Worm (Caenorhabditis elegans) whole organism, L3 larva: ENCODE measurements around the gene tbck-1.
A peak's percentile ranks its signal among the peaks of the same experiment; 100 is the strongest.

Experiments used
- R02D3.7 ChIP-seq: fragments of 150-350 bp; optimal IDR thresholded peaks from 2 replicates; lab custom pipeline; 2014; ENCODE audit warnings: missing biosample characterization, missing genetic modification characterization
- ama-1 ChIP-seq: fragments of 150-350 bp; optimal IDR thresholded peaks from 2 replicates; lab custom pipeline; 2018
- ceh-28 ChIP-seq: fragments of 150-350 bp; optimal IDR thresholded peaks from 2 replicates; lab custom pipeline; 2014; ENCODE audit warnings: missing biosample characterization, missing genetic modification reagents, missing genetic modification characterization
- ceh-82 ChIP-seq: fragments of 150-350 bp; optimal IDR thresholded peaks from 2 replicates; lab custom pipeline; 2014; ENCODE audit warnings: missing biosample characterization, missing genetic modification characterization
- ceh-9 ChIP-seq: sonication (generic microtip); optimal IDR thresholded peaks from 2 replicates; lab custom pipeline; 2018; ENCODE audit warnings: missing biosample characterization, missing genetic modification characterization
- egl-5 ChIP-seq: fragments of 150-350 bp; optimal IDR thresholded peaks from 2 replicates; lab custom pipeline; 2017; ENCODE audit warnings: missing biosample characterization, missing genetic modification reagents, missing genetic modification characterization, inconsistent platforms
- elt-1 ChIP-seq: fragments of 150-350 bp; optimal IDR thresholded peaks from 2 replicates; lab custom pipeline; 2014; ENCODE audit warnings: missing biosample characterization, missing genetic modification characterization
- eor-1 ChIP-seq, 2 experiments: fragments of 150-350 bp; optimal IDR thresholded peaks; 2 replicates each; lab custom pipeline; 2014 to 2018; ENCODE audit warnings: missing biosample characterization in 2 of 2, missing genetic modification characterization in 2 of 2
- fkh-10 ChIP-seq: sonication (generic microtip); optimal IDR thresholded peaks from 2 replicates; lab custom pipeline; 2017; ENCODE audit warnings: missing biosample characterization, missing genetic modification reagents, missing genetic modification characterization
- fkh-2 ChIP-seq: fragments of 150-350 bp; optimal IDR thresholded peaks from 2 replicates; lab custom pipeline; 2014; ENCODE audit warnings: missing biosample characterization, missing genetic modification reagents, missing genetic modification characterization
- jun-1 ChIP-seq: fragments of 150-350 bp; optimal IDR thresholded peaks from 2 replicates; lab custom pipeline; 2014; ENCODE audit warnings: missing biosample characterization, missing genetic modification reagents, missing genetic modification characterization
- lin-15B ChIP-seq: fragments of 150-350 bp; optimal IDR thresholded peaks from 2 replicates; lab custom pipeline; 2014; ENCODE audit warnings: missing biosample characterization, missing genetic modification characterization
- lsy-12 ChIP-seq: sonication (generic microtip); optimal IDR thresholded peaks from 2 replicates; lab custom pipeline; 2016; ENCODE audit warnings: mild to moderate bottlenecking, missing genetic modification characterization, missing compliant biosample characterization
- mdl-1 ChIP-seq: fragments of 150-350 bp; optimal IDR thresholded peaks from 2 replicates; lab custom pipeline; 2014; ENCODE audit warnings: missing biosample characterization, missing genetic modification characterization
- nfya-1 ChIP-seq: sonication (generic microtip); optimal IDR thresholded peaks from 2 replicates; lab custom pipeline; 2017; ENCODE audit warnings: missing genetic modification characterization, mild to moderate bottlenecking, missing compliant biosample characterization, antibody characterized with exemption, moderate library complexity; ENCODE audit not compliant: insufficient read depth
- nhr-23 ChIP-seq: fragments of 150-350 bp; optimal IDR thresholded peaks from 2 replicates; lab custom pipeline; 2014; ENCODE audit warnings: missing biosample characterization, missing genetic modification reagents, missing genetic modification characterization
- nhr-25 ChIP-seq: sonication (generic microtip); optimal IDR thresholded peaks from 2 replicates; lab custom pipeline; 2017; ENCODE audit warnings: missing biosample characterization, missing genetic modification characterization
- nhr-28 ChIP-seq: fragments of 150-350 bp; optimal IDR thresholded peaks from 2 replicates; lab custom pipeline; 2014; ENCODE audit warnings: missing biosample characterization, missing genetic modification characterization
- nhr-43 ChIP-seq: sonication (generic microtip); optimal IDR thresholded peaks from 2 replicates; lab custom pipeline; 2016; ENCODE audit warnings: mild to moderate bottlenecking, missing genetic modification characterization, missing compliant biosample characterization; ENCODE audit not compliant: poor library complexity, severe bottlenecking
- nhr-67 ChIP-seq: fragments of 150-350 bp; optimal IDR thresholded peaks from 2 replicates; lab custom pipeline; 2014; ENCODE audit warnings: missing biosample characterization, missing genetic modification characterization
- nhr-76 ChIP-seq: fragments of 150-350 bp; sonication (generic microtip); optimal IDR thresholded peaks from 5 replicates; lab custom pipeline; 2014; ENCODE audit warnings: missing biosample characterization, missing genetic modification characterization
- nhr-77 ChIP-seq: fragments of 150-350 bp; optimal IDR thresholded peaks from 2 replicates; lab custom pipeline; 2014; ENCODE audit warnings: missing biosample characterization, missing genetic modification characterization
- pha-4 ChIP-seq: fragments of 150-350 bp; optimal IDR thresholded peaks from 2 replicates; lab custom pipeline; 2014; ENCODE audit warnings: missing biosample characterization, missing genetic modification reagents, missing genetic modification characterization
- sea-2 ChIP-seq: fragments of 150-350 bp; sonication (generic microtip); optimal IDR thresholded peaks from 4 replicates; lab custom pipeline; 2014; ENCODE audit warnings: missing biosample characterization, missing genetic modification reagents, missing genetic modification characterization
- skn-1 ChIP-seq: fragments of 150-350 bp; optimal IDR thresholded peaks from 2 replicates; lab custom pipeline; 2014; ENCODE audit warnings: missing biosample characterization, missing genetic modification characterization
- snpc-4 ChIP-seq: fragments of 150-350 bp; optimal IDR thresholded peaks from 2 replicates; lab custom pipeline; 2014; ENCODE audit warnings: missing biosample characterization, missing genetic modification characterization
- unc-39 ChIP-seq: sonication (generic microtip); optimal IDR thresholded peaks from 4 replicates; lab custom pipeline; 2017; ENCODE audit warnings: missing biosample characterization, missing genetic modification characterization
- zag-1 ChIP-seq: fragments of 150-350 bp; optimal IDR thresholded peaks from 2 replicates; lab custom pipeline; 2014; ENCODE audit warnings: missing biosample characterization, missing genetic modification characterization
- ztf-11 ChIP-seq: fragments of 150-350 bp; optimal IDR thresholded peaks from 2 replicates; lab custom pipeline; 2014; ENCODE audit warnings: missing biosample characterization, missing genetic modification characterization
- ztf-4 ChIP-seq: fragments of 150-350 bp; optimal IDR thresholded peaks from 2 replicates; lab custom pipeline; 2014; ENCODE audit warnings: missing biosample characterization, missing genetic modification characterization

tbck-1 gene

ce11 chrII:4827734-4828609 lies at the start of gene tbck-1, which contains the start of gene fbxb-88:
Gene tbck-1, plus strand, starts transcription at chrII:4828559.
Gene fbxb-88, minus strand, starts transcription at chrII:4827884.
- TF ChIP-seq nhr-23 (tag; lab: Kevin White, UChicago): no peak
- TF ChIP-seq elt-1 (tag; lab: Kevin White, UChicago): no peak
- peak; percentile 5 for TF ChIP-seq ceh-28
- TF ChIP-seq lin-15B (tag; lab: Kevin White, UChicago): peak; percentile 40
- peak; percentile 63 for TF ChIP-seq nfya-1 (tag; lab: Kevin White, UChicago)
- TF ChIP-seq, all 47 proteins: peak for 3

DNA sequence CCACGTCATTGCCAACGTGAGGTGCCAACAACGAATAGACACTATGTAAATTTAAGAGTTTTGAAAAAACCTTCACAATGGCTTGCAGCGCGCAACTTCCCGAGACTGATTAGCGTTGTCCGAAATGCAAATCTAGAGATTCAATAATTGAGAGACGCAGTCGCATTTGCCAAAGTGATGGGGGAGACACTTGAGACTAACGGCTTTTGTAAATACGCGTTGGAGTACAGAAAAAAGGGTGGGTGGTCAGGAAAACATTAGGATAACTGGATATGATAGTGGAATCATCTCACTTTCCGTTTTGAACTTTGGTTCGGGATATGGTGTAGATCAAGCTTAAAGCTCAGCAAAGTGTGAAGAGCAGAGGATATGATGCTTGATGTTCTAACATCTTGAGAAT lies 48.6 kb upstream of the tbck-1 start:
- TF ChIP-seq eor-1 (tag; optimal IDR thresholded peaks at IDR 0.05; lab: Kevin White, UChicago) (no peak), pha-4 (tag; lab: Kevin White, UChicago) (peak; percentile 49)

ce11 chrII:4784436-4784835 lies 43.9 kb upstream of the tbck-1 start, which contains the start of gene nep-12:
Gene nep-12, minus strand, starts transcription at chrII:4784536.
- TF ChIP-seq ama-1 (lab: Kevin White, UChicago) (no peak), sea-2 (GFP tag; lab: Kevin White, UChicago) (no peak), unc-39 (no peak), nhr-43 (tag; lab: Kevin White, UChicago) (no peak), egl-5 (tag; lab: Kevin White, UChicago) (no peak), ztf-11 (tag; lab: Kevin White, UChicago) (no peak), zag-1 (no peak), nhr-77 (tag; lab: Kevin White, UChicago) (no peak), nhr-76 (tag; lab: Kevin White, UChicago) (no peak), ztf-4 (no peak), snpc-4 (tag; lab: Kevin White, UChicago) (no peak), nhr-25 (tag; lab: Kevin White, UChicago) (no peak), ceh-28 (no peak), ceh-82 (no peak), pha-4 (tag; lab: Kevin White, UChicago) (no peak), nhr-28 (no peak)

DNA sequence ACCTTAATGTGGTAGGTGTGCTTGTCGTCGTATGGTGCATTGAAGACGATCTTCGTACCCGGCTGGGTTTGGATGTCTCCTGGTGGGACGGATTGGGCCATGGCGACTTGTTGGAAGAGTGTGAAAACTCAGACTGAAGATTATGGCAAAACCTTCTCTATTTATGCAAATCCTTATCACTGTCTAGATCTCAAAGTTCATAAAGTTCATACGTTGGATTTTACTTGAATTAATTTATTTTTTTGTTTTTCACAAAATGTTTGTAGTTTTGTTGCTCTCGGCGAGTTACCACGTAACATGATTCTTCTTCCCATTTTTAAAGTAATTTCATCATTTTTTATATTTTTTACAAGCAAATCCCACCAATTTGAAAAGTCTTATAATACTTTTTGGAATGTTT lies 42.2 kb upstream of the tbck-1 start, which contains the start of gene msp-3:
Gene msp-3 (minus strand): TSS at position 101 of the 400 bp plus-strand sequence.
- no peak for TF ChIP-seq nhr-25 (tag; lab: Kevin White, UChicago)
- no peak for TF ChIP-seq snpc-4 (tag; lab: Kevin White, UChicago)
- no peak for TF ChIP-seq mdl-1 (tag; lab: Kevin White, UChicago)
- TF ChIP-seq ama-1 (lab: Kevin White, UChicago): no peak
- no peak for TF ChIP-seq ceh-9 (tag; lab: Kevin White, UChicago)
- TF ChIP-seq skn-1 (tag; lab: Kevin White, UChicago): no peak
- no peak for TF ChIP-seq nhr-67 (tag; lab: Kevin White, UChicago)

DNA sequence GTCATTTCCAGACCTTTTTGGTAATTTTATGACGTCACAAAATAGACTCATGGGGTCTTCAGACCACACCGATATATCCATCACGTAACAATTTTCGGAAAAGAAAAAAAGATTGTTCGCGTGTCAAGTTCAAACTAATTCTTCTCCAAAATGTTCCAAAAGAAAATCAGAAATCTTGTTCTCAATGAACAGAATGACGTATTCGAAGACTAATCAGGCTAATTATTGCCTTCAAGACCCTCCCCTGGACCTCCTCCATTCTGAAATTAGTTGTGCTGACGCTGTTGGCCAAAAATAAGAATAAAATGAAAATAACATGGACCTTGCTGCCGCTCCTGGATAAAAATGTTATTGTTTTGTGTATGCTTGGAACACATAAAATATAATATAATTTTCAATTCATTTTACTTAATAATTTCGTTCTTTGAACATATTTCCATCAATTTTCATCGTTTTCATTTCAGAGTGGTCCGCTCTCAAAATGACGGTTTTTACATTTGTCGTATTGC lies 38.5 kb upstream of the tbck-1 start, which contains the start of gene F26G1.15:
Gene F26G1.15 (plus strand): TSS at position 459 of the 509 bp plus-strand sequence.
- no peak for TF ChIP-seq ceh-9 (tag; lab: Kevin White, UChicago)
- TF ChIP-seq lsy-12 (tag; lab: Kevin White, UChicago): no peak
- TF ChIP-seq sea-2 (GFP tag; lab: Kevin White, UChicago): no peak
- TF ChIP-seq R02D3.7 (tag; lab: Kevin White, UChicago): no peak
- TF ChIP-seq snpc-4 (tag; lab: Kevin White, UChicago): no peak
- no peak for TF ChIP-seq lin-15B (tag; lab: Kevin White, UChicago)
- TF ChIP-seq fkh-10 (GFP tag; lab: Kevin White, UChicago): no peak
- no peak for TF ChIP-seq fkh-2 (tag; lab: Kevin White, UChicago)
- no peak for TF ChIP-seq jun-1 (tag; lab: Kevin White, UChicago)
- TF ChIP-seq nhr-76 (tag; lab: Kevin White, UChicago): no peak
- TF ChIP-seq, all 47 proteins: peak for 0
